Fruit fly (Drosophila melanogaster) whole organism, pupa: ENCODE measurements around the gene CG14907.

ENCODE experiments used
- CG13204 ChIP-seq: fragments of 200-800 bp; sonication (Bioruptor generic); optimal IDR thresholded peaks from 2 replicates; lab custom pipeline; 2018; ENCODE audit warnings: missing biosample characterization, mild to moderate bottlenecking, missing genetic modification characterization, moderate library complexity
- CG14655 ChIP-seq: fragments of 200-800 bp; sonication (Bioruptor generic); optimal IDR thresholded peaks from 3 replicates; lab custom pipeline; 2017; ENCODE audit warnings: mild to moderate bottlenecking, missing biosample characterization, missing genetic modification reagents, missing genetic modification characterization
- CG32121 ChIP-seq: fragments of 200-800 bp; sonication (Bioruptor generic); IDR thresholded peaks from 2 replicates; pipeline ENCODE4 v1.3.6; 2022; ENCODE audit warnings: missing biosample characterization, missing genetic modification characterization
- CG34367 ChIP-seq: fragments of 200-800 bp; sonication (Bioruptor generic); optimal IDR thresholded peaks from 2 replicates; lab custom pipeline; 2018; ENCODE audit warnings: missing biosample characterization, mild to moderate bottlenecking, missing genetic modification characterization
- CG4496 ChIP-seq: fragments of 200-800 bp; sonication (Bioruptor generic); IDR thresholded peaks from 3 replicates; pipeline ENCODE4 v1.3.6; 2022; ENCODE audit warnings: missing biosample characterization, missing genetic modification characterization
- CG9948 ChIP-seq: fragments of 200-800 bp; sonication (Bioruptor generic); optimal IDR thresholded peaks from 2 replicates; lab custom pipeline; 2018; ENCODE audit warnings: missing biosample characterization, mild to moderate bottlenecking, missing genetic modification characterization, moderate library complexity
- EcR ChIP-seq: fragments of 200-800 bp; sonication (Bioruptor generic); optimal IDR thresholded peaks from 3 replicates; lab custom pipeline; 2019; ENCODE audit warnings: missing biosample characterization, missing genetic modification characterization, mild to moderate bottlenecking, moderate library complexity, missing genetic modification reagents
- Ets98B ChIP-seq: fragments of 200-800 bp; sonication (Bioruptor generic); IDR thresholded peaks from 2 replicates; pipeline ENCODE4 v1.3.6; 2022; ENCODE audit warnings: missing biosample characterization, missing genetic modification characterization
- Snoo ChIP-seq: fragments of 200-800 bp; sonication (Bioruptor generic); optimal IDR thresholded peaks from 3 replicates; lab custom pipeline; 2017; ENCODE audit warnings: missing biosample characterization, mild to moderate bottlenecking, missing genetic modification characterization, inconsistent platforms
- fd96Ca ChIP-seq: fragments of 200-800 bp; sonication (Bioruptor generic); IDR thresholded peaks from 3 replicates; pipeline ENCODE4 v1.3.6; 2022; ENCODE audit warnings: missing biosample characterization, missing genetic modification characterization
- gl ChIP-seq: fragments of 200-800 bp; sonication (Bioruptor generic); optimal IDR thresholded peaks from 2 replicates; lab custom pipeline; 2018; ENCODE audit warnings: missing biosample characterization, mild to moderate bottlenecking, missing genetic modification characterization
- rn ChIP-seq: fragments of 200-800 bp; sonication (Bioruptor generic); IDR thresholded peaks from 2 replicates; pipeline ENCODE4 v1.3.6; 2022; ENCODE audit warnings: missing biosample characterization, missing genetic modification characterization

- TF ChIP-seq EcR (GFP tag; lab: Kevin White, UChicago): no peak
- no peak for TF ChIP-seq CG4496 (GFP tag; lab: Robert Waterston, UW)
- TF ChIP-seq gl (tag; lab: Kevin White, UChicago): no peak
- no peak for TF ChIP-seq CG34367 (tag; lab: Kevin White, UChicago)
- no peak for TF ChIP-seq Snoo
- TF ChIP-seq CG14655 (GFP tag; lab: Kevin White, UChicago): no peak
- TF ChIP-seq rn (GFP tag; lab: Robert Waterston, UW): no peak
- TF ChIP-seq CG9948: no peak
- no peak for TF ChIP-seq CG13204
- TF ChIP-seq CG32121 (GFP tag; lab: Robert Waterston, UW): no peak
- TF ChIP-seq fd96Ca (GFP tag; lab: Robert Waterston, UW): no peak
- no peak for TF ChIP-seq Ets98B (GFP tag; lab: Robert Waterston, UW)
These were observed 25.2 kb downstream of the CG14907 start for dm6 chr3R:16626899-16627432.
